Worm (Caenorhabditis elegans): Measurements from ENCODE around the gene str-249.

DNA sequence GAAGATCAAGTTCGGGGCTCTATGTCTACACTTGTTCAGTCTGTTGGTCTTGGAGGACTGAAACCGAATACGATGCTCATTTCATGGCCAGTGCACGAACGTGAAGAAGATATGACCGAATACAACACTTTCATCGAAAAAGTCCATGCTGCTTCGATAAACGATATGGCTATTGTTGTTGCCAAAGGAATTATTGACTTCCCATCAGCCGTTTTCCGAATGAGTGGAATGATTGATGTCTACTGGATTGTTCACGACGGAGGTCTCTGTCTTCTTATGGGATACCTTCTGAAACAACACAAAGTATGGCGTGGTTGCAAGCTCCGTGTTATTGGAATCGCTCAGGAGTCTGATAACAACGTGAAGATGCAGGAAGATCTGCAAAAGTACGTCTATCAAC, 29.6 kb upstream of the str-249 start:
- TF ChIP-seq unc-120 (tag; optimal IDR thresholded peaks at IDR 0.05; ENCODE audit: poor library complexity, severe bottlenecking) (no peak), unc-62 (GFP tag; optimal IDR thresholded peaks at IDR 0.05) (no peak), mep-1 (tag; optimal IDR thresholded peaks at IDR 0.05) (no peak), pha-4 (tag; optimal IDR thresholded peaks at IDR 0.05) (no peak)

All from whole organism, mixed stage, embryonic.